Worm (Caenorhabditis elegans): Measurements from ENCODE around the gene cey-4.

The cey-4 gene

ce11 chrIII:10831483-10831882 lies 37.0 kb downstream of the cey-4 start:
- TF ChIP-seq ham-2 (GFP tag; optimal IDR thresholded peaks at IDR 0.05): no peak
- TF ChIP-seq nhr-12 (tag; optimal IDR thresholded peaks at IDR 0.05): no peak
- no peak for TF ChIP-seq unc-120 (tag; optimal IDR thresholded peaks at IDR 0.05; ENCODE audit: poor library complexity, severe bottlenecking)
- TF ChIP-seq elt-3 (tag; optimal IDR thresholded peaks at IDR 0.05): no peak
- no peak for TF ChIP-seq ztf-11 (tag; optimal IDR thresholded peaks at IDR 0.05)
- no peak for TF ChIP-seq lsy-2 (tag; optimal IDR thresholded peaks at IDR 0.05)
- TF ChIP-seq elt-1 (tag; optimal IDR thresholded peaks at IDR 0.05; ENCODE audit: borderline replicate concordance, insufficient read depth): peak; percentile 59
- TF ChIP-seq pha-4 (tag; optimal IDR thresholded peaks at IDR 0.05): no peak
- peak; percentile 6 for TF ChIP-seq zip-8 (tag; optimal IDR thresholded peaks at IDR 0.05)

DNA sequence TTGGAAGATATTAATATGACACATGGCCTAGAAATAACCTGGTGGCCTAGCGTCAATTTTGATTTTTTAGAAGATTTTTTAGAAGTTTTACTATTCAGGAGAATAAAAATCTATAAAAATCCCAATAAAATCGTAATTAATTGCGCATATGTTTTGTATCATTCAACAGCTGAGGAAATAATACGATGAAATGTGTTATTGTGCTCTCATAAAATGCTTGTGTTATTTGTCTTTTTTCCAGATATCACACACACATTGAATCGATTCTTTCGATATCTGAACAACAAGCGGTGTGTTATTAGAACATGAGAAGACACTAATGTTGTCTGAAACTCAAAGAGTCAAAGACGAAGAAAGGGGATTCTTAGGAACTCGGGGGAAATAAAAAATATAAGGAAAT lies 43.4 kb downstream of the cey-4 start:
- no peak for TF ChIP-seq zip-8 (tag; optimal IDR thresholded peaks at IDR 0.05)
- TF ChIP-seq M03D4.4 (tag; optimal IDR thresholded peaks at IDR 0.05): no peak
- no peak for TF ChIP-seq mab-5 (tag; optimal IDR thresholded peaks at IDR 0.05)
- TF ChIP-seq ceh-39 (tag; optimal IDR thresholded peaks at IDR 0.05): no peak
- TF ChIP-seq unc-39 (tag; optimal IDR thresholded peaks at IDR 0.05): no peak
- TF ChIP-seq elt-3 (tag; optimal IDR thresholded peaks at IDR 0.05): no peak
- TF ChIP-seq sem-2 (GFP tag; optimal IDR thresholded peaks at IDR 0.05): no peak
- no peak for TF ChIP-seq lin-32 (GFP tag; optimal IDR thresholded peaks at IDR 0.05)
- TF ChIP-seq nhr-2 (tag; optimal IDR thresholded peaks at IDR 0.05): no peak
- no peak for TF ChIP-seq ztf-11 (tag; optimal IDR thresholded peaks at IDR 0.05)
- no peak for TF ChIP-seq blmp-1 (tag; optimal IDR thresholded peaks at IDR 0.05)
- TF ChIP-seq lsy-2 (tag; optimal IDR thresholded peaks at IDR 0.05): no peak
- TF ChIP-seq ham-2 (GFP tag; optimal IDR thresholded peaks at IDR 0.05): no peak
- TF ChIP-seq drap-1 (GFP tag; optimal IDR thresholded peaks at IDR 0.05): no peak
- TF ChIP-seq unc-120 (tag; optimal IDR thresholded peaks at IDR 0.05; ENCODE audit: poor library complexity, severe bottlenecking): no peak
- no peak for TF ChIP-seq mep-1 (tag; optimal IDR thresholded peaks at IDR 0.05)
- no peak for TF ChIP-seq nhr-12 (tag; optimal IDR thresholded peaks at IDR 0.05)

DNA sequence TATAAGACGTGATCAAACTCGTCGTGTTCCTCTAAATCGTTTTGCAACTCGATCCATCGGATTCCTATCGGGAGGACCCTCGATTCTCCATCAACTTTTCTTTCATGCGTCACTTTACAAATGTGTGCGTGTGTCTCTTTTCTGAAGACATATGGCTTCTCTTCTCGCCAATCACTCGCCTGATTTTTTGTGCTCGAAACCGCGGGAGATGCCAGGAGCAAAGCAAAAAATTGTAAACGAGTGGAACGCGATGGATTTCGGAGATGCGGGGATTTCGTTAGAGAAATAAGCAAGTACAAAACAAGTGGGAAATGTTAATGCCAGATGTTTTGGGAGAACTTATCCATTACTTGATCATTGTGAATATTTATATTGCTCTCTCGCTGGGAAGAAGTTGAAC lies 44.3 kb downstream of the cey-4 start:
- TF ChIP-seq cnd-1 (tag; optimal IDR thresholded peaks at IDR 0.05) (no peak), hlh-1 (tag; optimal IDR thresholded peaks at IDR 0.05) (peak; percentile 30), unc-120 (tag; optimal IDR thresholded peaks at IDR 0.05; ENCODE audit: poor library complexity, severe bottlenecking) (peak; percentile 12)

- TF ChIP-seq cnd-1 (tag; optimal IDR thresholded peaks at IDR 0.05): no peak
- TF ChIP-seq nhr-12 (tag; optimal IDR thresholded peaks at IDR 0.05): no peak
- TF ChIP-seq nhr-28 (tag; optimal IDR thresholded peaks at IDR 0.05): no peak
- peak; percentile 22 for TF ChIP-seq zip-8 (tag; optimal IDR thresholded peaks at IDR 0.05)
- TF ChIP-seq blmp-1 (tag; optimal IDR thresholded peaks at IDR 0.05): no peak
- TF ChIP-seq sptf-1 (tag; optimal IDR thresholded peaks at IDR 0.05): no peak
Observed at ce11 chrIII:10822494-10823113, 45.9 kb downstream of the cey-4 start.

ce11 chrIII:10820592-10821242 lies 47.8 kb downstream of the cey-4 start:
- TF ChIP-seq unc-39 (tag; optimal IDR thresholded peaks at IDR 0.05): no peak
- TF ChIP-seq snpc-4 (tag; optimal IDR thresholded peaks at IDR 0.05): no peak
- no peak for TF ChIP-seq cnd-1 (tag; optimal IDR thresholded peaks at IDR 0.05)
- no peak for TF ChIP-seq flh-1 (GFP tag; optimal IDR thresholded peaks at IDR 0.05)
- peak; percentile 8 for TF ChIP-seq lsy-2 (tag; optimal IDR thresholded peaks at IDR 0.05)

DNA sequence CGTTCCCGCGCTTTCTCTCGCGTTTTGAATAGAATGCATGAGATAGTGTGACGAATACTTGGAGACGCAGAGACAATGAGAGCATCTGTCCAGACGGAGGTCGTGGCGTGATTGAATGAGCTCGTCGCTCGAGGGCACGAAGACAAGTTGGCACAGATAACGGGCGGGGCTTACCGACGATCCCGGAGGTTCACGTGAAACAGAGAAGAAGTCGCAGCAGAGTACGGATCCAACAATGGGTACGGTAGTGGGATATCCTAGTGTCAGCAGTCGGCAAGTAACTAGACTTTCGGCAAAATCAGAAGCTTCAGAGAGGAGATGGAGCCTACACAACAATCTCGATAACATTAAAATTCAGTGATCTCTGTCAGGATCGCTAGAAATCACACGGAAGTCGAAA lies 48.7 kb downstream of the cey-4 start:
- TF ChIP-seq cnd-1 (tag; optimal IDR thresholded peaks at IDR 0.05) (peak; percentile 59), ceh-43 (GFP tag; optimal IDR thresholded peaks at IDR 0.05) (no peak), unc-62 (GFP tag; optimal IDR thresholded peaks at IDR 0.05) (peak; percentile 40)

DNA sequence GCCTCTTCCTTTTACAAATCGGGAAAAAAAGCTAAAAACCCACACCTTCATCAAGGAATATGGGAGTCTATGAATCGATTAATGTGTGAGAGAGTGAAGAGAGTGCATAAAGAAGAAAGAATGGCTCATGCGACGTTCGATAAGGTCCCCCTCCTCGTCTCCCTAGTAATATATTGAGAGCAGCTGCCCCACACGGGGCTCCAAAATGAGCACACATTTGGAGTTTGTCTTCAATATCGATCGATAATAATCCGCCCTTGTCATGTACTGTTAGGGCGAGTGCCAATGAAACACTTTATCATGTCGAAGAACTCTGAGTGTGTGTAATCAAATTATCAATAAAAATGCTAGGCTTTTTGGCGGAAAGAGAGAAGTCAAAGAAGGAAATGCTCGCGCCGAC lies 49.2 kb downstream of the cey-4 start:
- TF ChIP-seq ceh-43 (GFP tag; optimal IDR thresholded peaks at IDR 0.05) (no peak), ces-1 (GFP tag; optimal IDR thresholded peaks at IDR 0.05) (peak; percentile 36)

Data from whole organism, mixed stage, embryonic.